Fruit fly (Drosophila melanogaster): ENCODE data around the gene Ccdc58.
"Not testable (repeated sequence)": the region's sequence is repeated elsewhere in the genome, so short reads cannot be mapped to it uniquely, and the experiment has no call there.

The Ccdc58 gene

DNA sequence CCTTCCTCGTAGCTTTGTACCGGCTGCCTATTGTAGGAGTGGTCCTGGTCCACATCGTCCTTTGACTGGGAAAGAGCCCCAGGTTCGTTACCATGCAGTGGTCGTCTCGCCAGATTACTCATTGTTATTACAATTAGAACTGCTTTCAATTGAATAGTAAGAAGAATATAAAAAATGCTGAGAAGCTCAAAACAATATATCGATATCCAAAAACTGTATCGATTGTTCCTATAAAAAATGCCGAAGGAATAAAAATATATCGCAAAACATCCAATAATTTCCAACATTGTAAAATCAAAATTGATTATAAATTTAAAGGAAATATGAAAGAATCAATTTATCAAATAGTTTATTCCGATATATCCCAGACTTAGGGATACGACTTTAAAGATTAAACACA is at the start of gene Ccdc58, which contains the start of gene TORIP:
Ccdc58 (plus strand) TSS at position 274 of the 400 bp plus-strand sequence.
TORIP (minus strand) TSS at position 173 of the 400 bp plus-strand sequence.
- TF ChIP-seq tj (GFP tag; optimal IDR thresholded peaks at IDR 0.05) (peak; percentile 75), CG11617 (GFP tag; optimal IDR thresholded peaks at IDR 0.05) (no peak)

DNA sequence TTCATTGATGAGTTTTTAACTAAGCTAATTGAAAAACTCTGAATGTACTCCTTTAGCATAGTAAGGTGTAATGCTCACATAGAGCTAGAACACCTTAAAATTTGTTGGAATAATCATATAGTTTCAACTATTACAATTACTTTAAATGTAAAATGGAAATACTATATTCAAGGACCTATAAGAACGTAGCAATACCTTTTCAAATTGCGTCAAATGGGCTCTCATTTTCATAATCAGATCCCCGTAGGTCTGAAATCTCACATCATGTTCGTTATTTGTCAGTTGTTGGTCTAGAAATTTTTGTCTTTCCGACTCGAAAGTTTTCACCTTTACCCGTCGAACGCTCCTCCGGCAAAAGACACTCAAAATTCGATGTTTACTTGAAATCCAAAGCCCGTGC is 44.9 kb upstream of the Ccdc58 start, which contains the start of gene Vtld:
Vtld (plus strand) TSS at position 301 of the 400 bp plus-strand sequence.
- not testable (repeated sequence) for TF ChIP-seq cic, CG7045, Clk (GFP tag; optimal IDR thresholded peaks at IDR 0.05)

DNA sequence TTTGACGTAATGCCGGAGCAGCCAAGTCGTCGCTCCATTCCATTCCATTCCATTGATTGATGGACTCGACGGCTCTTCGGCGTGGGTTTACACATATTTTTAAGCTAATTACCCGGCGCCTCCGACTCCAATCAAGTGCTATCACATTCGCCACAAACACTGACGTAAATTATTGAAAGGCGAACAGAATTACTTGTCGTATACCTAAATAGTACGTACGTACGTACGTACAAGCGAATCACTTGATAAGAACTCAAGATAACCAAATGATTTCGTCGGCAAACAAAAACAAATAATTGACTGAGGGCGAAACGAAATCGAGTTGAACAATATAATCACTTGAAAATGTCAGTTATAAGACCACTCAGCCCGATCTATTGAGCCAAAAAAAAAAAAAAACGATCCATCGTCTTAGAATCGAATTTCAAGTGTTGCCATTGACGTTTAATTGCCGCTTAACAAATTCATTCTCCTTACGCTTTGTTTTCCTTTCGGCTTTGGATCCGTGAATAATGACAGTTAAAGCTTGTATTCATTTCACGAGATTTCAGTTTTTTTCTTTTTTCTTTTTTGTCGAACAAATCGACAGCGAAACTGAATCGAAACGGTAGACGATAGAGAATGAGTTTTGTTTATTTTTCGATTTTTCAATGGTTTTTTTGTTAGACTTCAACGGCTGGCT is 27.6 kb upstream of the Ccdc58 start:
- peak; percentile 58 for TF ChIP-seq cic (GFP tag; optimal IDR thresholded peaks at IDR 0.05)
- TF ChIP-seq CG7101 (tag; optimal IDR thresholded peaks at IDR 0.05), result no peak

DNA sequence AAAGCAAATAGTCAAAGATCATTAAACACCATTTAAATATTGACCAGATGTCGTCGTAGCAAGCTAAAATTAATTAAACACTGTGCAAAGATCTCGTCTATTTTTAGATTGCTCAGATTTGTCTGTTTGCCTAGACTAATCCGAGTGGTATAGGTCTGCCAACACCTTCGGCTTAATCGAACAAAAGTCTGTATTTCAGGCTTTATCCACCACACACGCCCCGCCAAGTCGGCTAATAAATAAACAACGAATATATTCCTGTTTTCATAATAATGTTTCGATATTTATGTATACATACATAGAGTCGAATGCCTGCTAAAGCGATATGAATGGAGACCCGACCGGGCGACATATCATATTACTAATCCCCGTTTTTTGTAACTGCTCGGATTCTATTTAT is 26.5 kb upstream of the Ccdc58 start:
- TF ChIP-seq tj (GFP tag; optimal IDR thresholded peaks at IDR 0.05) (no peak), CG14711 (tag; optimal IDR thresholded peaks at IDR 0.05) (no peak), CG11617 (GFP tag; optimal IDR thresholded peaks at IDR 0.05) (no peak), CG5204 (GFP tag; optimal IDR thresholded peaks at IDR 0.05) (no peak), CG7045 (GFP tag; optimal IDR thresholded peaks at IDR 0.05) (no peak), bab1 (GFP tag; optimal IDR thresholded peaks at IDR 0.05) (no peak), cnc (optimal IDR thresholded peaks at IDR 0.05) (no peak), toe (GFP tag; optimal IDR thresholded peaks at IDR 0.05) (no peak), CG1620 (GFP tag; optimal IDR thresholded peaks at IDR 0.05) (no peak), Mnt (GFP tag; optimal IDR thresholded peaks at IDR 0.05) (no peak), pad (GFP tag; optimal IDR thresholded peaks at IDR 0.05) (no peak)

DNA sequence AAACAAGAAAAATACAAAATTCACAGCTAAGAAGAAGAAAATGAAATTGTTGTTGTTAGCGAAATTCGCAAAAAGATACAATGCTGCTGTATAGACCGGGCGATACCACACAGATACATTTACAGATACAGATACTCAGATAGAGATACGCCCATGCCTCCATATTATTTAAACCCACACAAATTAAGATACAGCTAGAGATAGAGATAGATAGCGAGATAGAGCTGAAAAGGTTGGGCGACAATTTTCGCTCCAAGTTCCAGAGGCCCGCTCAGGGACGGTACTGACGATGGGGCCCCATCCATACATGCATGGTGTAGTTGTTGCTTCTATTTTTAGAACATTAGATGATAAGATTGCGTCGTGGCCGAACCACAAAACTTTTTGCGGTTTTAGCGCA is 17.3 kb upstream of the Ccdc58 start:
- TF ChIP-seq cic (GFP tag; optimal IDR thresholded peaks at IDR 0.05), result peak; percentile 51
- peak; percentile 5 for TF ChIP-seq tj (GFP tag; optimal IDR thresholded peaks at IDR 0.05)
- no peak for TF ChIP-seq cnc (optimal IDR thresholded peaks at IDR 0.05)
- peak; percentile 30 for TF ChIP-seq CG12768 (GFP tag; optimal IDR thresholded peaks at IDR 0.05)
- no peak for TF ChIP-seq toe (GFP tag; optimal IDR thresholded peaks at IDR 0.05)

DNA sequence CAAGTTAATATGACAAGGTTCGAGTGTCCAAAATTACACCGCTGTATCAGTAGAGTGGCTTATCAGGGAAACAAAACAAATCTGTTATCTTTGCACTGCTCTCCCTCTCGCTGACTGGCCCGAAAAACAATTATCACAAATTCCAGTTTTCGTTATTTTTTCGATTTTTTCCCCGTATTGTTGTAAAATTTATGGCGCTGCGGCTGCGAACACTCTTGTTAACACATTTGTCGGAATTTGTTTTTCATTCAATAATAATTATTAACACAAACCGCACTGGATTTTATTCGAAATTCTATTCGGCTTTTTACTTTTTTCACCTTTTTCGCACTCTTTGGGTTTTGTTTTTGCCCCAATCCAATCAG is 14.4 kb upstream of the Ccdc58 start:
- TF ChIP-seq kay (GFP tag; ENCODE audit: borderline replicate concordance), result peak; percentile 88
- no peak for TF ChIP-seq CG12768 (GFP tag; optimal IDR thresholded peaks at IDR 0.05)

DNA sequence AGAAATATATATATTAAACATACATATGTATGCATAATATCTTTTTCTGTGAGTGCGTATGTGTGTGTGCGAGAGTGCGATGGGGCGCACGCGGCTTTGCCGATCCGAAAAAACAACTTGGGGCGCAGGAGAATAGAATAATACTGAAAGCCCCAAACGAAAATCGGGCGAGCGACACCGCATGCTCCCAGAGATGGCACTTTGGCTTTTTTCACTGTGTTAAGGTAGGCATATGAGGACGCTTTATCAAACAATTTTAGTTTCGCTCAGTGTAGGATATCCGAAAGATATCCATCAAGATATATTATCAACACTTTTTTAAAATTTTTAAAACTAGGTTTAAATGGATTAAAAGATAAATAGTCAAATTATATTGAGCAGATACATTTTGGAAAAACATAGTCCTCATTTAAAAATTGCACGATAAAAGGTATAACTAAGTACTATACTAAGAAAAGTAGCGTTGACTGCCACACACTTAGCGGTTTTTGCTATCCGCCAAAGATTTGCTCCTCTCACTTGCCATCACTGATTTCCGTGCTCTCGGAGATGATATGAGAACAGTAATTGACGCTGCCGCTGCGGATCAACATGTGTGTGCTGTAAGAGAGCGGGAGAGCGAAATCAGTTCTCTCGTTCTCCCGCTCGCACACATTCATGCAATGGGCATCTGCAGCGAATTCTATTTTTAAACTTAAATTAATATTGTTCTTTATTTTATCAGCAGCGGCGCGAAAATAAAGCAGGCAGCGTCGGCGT is 13.9 kb upstream of the Ccdc58 start:
- TF ChIP-seq Mnt (GFP tag; optimal IDR thresholded peaks at IDR 0.05), result peak; percentile 84
- no peak for TF ChIP-seq cnc (optimal IDR thresholded peaks at IDR 0.05)
- TF ChIP-seq CG7045 (GFP tag; optimal IDR thresholded peaks at IDR 0.05), result peak; percentile 21
- no peak for TF ChIP-seq CG1620 (GFP tag; optimal IDR thresholded peaks at IDR 0.05)
- TF ChIP-seq CG12768 (GFP tag; optimal IDR thresholded peaks at IDR 0.05), result peak; percentile 45
- peak; percentile 57 for TF ChIP-seq Crg-1 (GFP tag; optimal IDR thresholded peaks at IDR 0.05)
- no peak for TF ChIP-seq cic (GFP tag; optimal IDR thresholded peaks at IDR 0.05)
- peak; percentile 33 for TF ChIP-seq pad (GFP tag; optimal IDR thresholded peaks at IDR 0.05)
- peak; percentile 98 for TF ChIP-seq kay (GFP tag; ENCODE audit: borderline replicate concordance)
- no peak for TF ChIP-seq CG14711 (tag; optimal IDR thresholded peaks at IDR 0.05)
- peak; percentile 80 for TF ChIP-seq CG5204 (GFP tag; optimal IDR thresholded peaks at IDR 0.05)
- peak; percentile 23 for TF ChIP-seq CG33017 (tag; optimal IDR thresholded peaks at IDR 0.05)
- TF ChIP-seq CG11617 (GFP tag; optimal IDR thresholded peaks at IDR 0.05), result peak; percentile 72
- TF ChIP-seq CG7101 (tag; optimal IDR thresholded peaks at IDR 0.05), result peak; percentile 66
- no peak for TF ChIP-seq ovo (GFP tag; optimal IDR thresholded peaks at IDR 0.05)
- TF ChIP-seq bab1 (GFP tag; optimal IDR thresholded peaks at IDR 0.05), result peak; percentile 22
- peak; percentile 74 for TF ChIP-seq Hr96 (GFP tag; optimal IDR thresholded peaks at IDR 0.05)
- TF ChIP-seq Clk (GFP tag; optimal IDR thresholded peaks at IDR 0.05), result no peak
- peak; percentile 38 for TF ChIP-seq toe (GFP tag; optimal IDR thresholded peaks at IDR 0.05)
- TF ChIP-seq tj (GFP tag; optimal IDR thresholded peaks at IDR 0.05), result peak; percentile 30

DNA sequence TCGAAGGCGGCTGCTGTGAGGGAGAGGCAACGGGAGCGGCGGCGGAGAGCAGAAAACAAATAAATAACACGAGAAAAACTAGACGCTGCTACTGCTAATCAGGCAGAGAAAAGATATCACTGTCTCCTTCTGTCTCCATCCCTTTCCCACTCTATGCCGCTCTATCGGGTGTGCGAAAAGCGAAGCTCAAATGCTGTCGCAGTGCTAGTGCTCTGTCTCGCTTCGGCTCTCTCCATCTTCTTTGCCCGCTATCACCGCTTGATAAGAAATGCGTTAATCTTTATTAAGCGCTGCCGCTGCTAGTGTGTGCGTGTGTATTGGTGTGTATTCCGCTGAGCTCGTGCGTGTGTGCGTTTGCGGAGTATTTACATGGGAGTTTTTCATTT is 13.3 kb upstream of the Ccdc58 start:
- TF ChIP-seq CG33017 (tag; optimal IDR thresholded peaks at IDR 0.05) (peak; percentile 36), Hr96 (GFP tag; optimal IDR thresholded peaks at IDR 0.05) (no peak), tj (GFP tag; optimal IDR thresholded peaks at IDR 0.05) (peak; percentile 44), CG12768 (GFP tag; optimal IDR thresholded peaks at IDR 0.05) (peak; percentile 57), kay (GFP tag; ENCODE audit: borderline replicate concordance) (no peak), CG14711 (tag; optimal IDR thresholded peaks at IDR 0.05) (peak; percentile 16), Clk (GFP tag; optimal IDR thresholded peaks at IDR 0.05) (no peak), pad (GFP tag; optimal IDR thresholded peaks at IDR 0.05) (peak; percentile 27), cic (GFP tag; optimal IDR thresholded peaks at IDR 0.05) (peak; percentile 79), ovo (GFP tag; optimal IDR thresholded peaks at IDR 0.05) (peak; percentile 35)
